Worm (Caenorhabditis elegans) whole organism, L3 larva: ENCODE results near the gene F56D2.2.

Experiments
- R02D3.7 ChIP-seq: fragments of 150-350 bp; optimal IDR thresholded peaks from 2 replicates; lab custom pipeline; 2014; ENCODE audit warnings: missing biosample characterization, missing genetic modification characterization
- ZK546.5 ChIP-seq: sonication (generic microtip); optimal IDR thresholded peaks from 2 replicates; lab custom pipeline; 2017; ENCODE audit warnings: missing biosample characterization, missing genetic modification characterization
- ama-1 ChIP-seq: fragments of 150-350 bp; optimal IDR thresholded peaks from 2 replicates; lab custom pipeline; 2018
- ceh-16 ChIP-seq: sonication (generic microtip); optimal IDR thresholded peaks from 2 replicates; lab custom pipeline; 2017; ENCODE audit warnings: missing biosample characterization, missing genetic modification characterization
- ceh-28 ChIP-seq: fragments of 150-350 bp; optimal IDR thresholded peaks from 2 replicates; lab custom pipeline; 2014; ENCODE audit warnings: missing biosample characterization, missing genetic modification reagents, missing genetic modification characterization
- ceh-82 ChIP-seq: fragments of 150-350 bp; optimal IDR thresholded peaks from 2 replicates; lab custom pipeline; 2014; ENCODE audit warnings: missing biosample characterization, missing genetic modification characterization
- ceh-9 ChIP-seq: sonication (generic microtip); optimal IDR thresholded peaks from 2 replicates; lab custom pipeline; 2018; ENCODE audit warnings: missing biosample characterization, missing genetic modification characterization
- daf-12 ChIP-seq: fragments of 150-350 bp; optimal IDR thresholded peaks from 2 replicates; lab custom pipeline; 2014; ENCODE audit warnings: missing biosample characterization, missing genetic modification reagents, missing genetic modification characterization
- egl-27 ChIP-seq: sonication (generic microtip); optimal IDR thresholded peaks from 4 replicates; lab custom pipeline; 2017; ENCODE audit warnings: missing biosample characterization, missing genetic modification reagents, missing genetic modification characterization
- egl-5 ChIP-seq: fragments of 150-350 bp; optimal IDR thresholded peaks from 2 replicates; lab custom pipeline; 2017; ENCODE audit warnings: missing biosample characterization, missing genetic modification reagents, missing genetic modification characterization, inconsistent platforms
- elt-1 ChIP-seq: fragments of 150-350 bp; optimal IDR thresholded peaks from 2 replicates; lab custom pipeline; 2014; ENCODE audit warnings: missing biosample characterization, missing genetic modification characterization
- eor-1 ChIP-seq, 2 experiments: fragments of 150-350 bp; optimal IDR thresholded peaks; 2 replicates each; lab custom pipeline; 2014 to 2018; ENCODE audit warnings: missing biosample characterization in 2 of 2, missing genetic modification characterization in 2 of 2
- fkh-10 ChIP-seq: sonication (generic microtip); optimal IDR thresholded peaks from 2 replicates; lab custom pipeline; 2017; ENCODE audit warnings: missing biosample characterization, missing genetic modification reagents, missing genetic modification characterization
- fkh-2 ChIP-seq: fragments of 150-350 bp; optimal IDR thresholded peaks from 2 replicates; lab custom pipeline; 2014; ENCODE audit warnings: missing biosample characterization, missing genetic modification reagents, missing genetic modification characterization
- fos-1 ChIP-seq: fragments of 150-350 bp; optimal IDR thresholded peaks from 2 replicates; lab custom pipeline; 2014; ENCODE audit warnings: missing biosample characterization, missing genetic modification characterization
- hmg-11 ChIP-seq: sonication (generic microtip); optimal IDR thresholded peaks from 2 replicates; lab custom pipeline; 2016; ENCODE audit warnings: missing genetic modification characterization, missing compliant biosample characterization
- jun-1 ChIP-seq: fragments of 150-350 bp; optimal IDR thresholded peaks from 2 replicates; lab custom pipeline; 2014; ENCODE audit warnings: missing biosample characterization, missing genetic modification reagents, missing genetic modification characterization
- lin-15B ChIP-seq: fragments of 150-350 bp; optimal IDR thresholded peaks from 2 replicates; lab custom pipeline; 2014; ENCODE audit warnings: missing biosample characterization, missing genetic modification characterization
- lin-39 ChIP-seq: fragments of 150-350 bp; optimal IDR thresholded peaks from 2 replicates; lab custom pipeline; 2018; ENCODE audit warnings: missing biosample characterization, missing genetic modification reagents, missing genetic modification characterization
- lsy-12 ChIP-seq: sonication (generic microtip); optimal IDR thresholded peaks from 2 replicates; lab custom pipeline; 2016; ENCODE audit warnings: mild to moderate bottlenecking, missing genetic modification characterization, missing compliant biosample characterization
- nfya-1 ChIP-seq: sonication (generic microtip); optimal IDR thresholded peaks from 2 replicates; lab custom pipeline; 2017; ENCODE audit warnings: missing genetic modification characterization, mild to moderate bottlenecking, missing compliant biosample characterization, antibody characterized with exemption, moderate library complexity; ENCODE audit not compliant: insufficient read depth
- nhr-23 ChIP-seq: fragments of 150-350 bp; optimal IDR thresholded peaks from 2 replicates; lab custom pipeline; 2014; ENCODE audit warnings: missing biosample characterization, missing genetic modification reagents, missing genetic modification characterization
- nhr-237 ChIP-seq: fragments of 150-350 bp; optimal IDR thresholded peaks from 2 replicates; lab custom pipeline; 2014; ENCODE audit warnings: missing biosample characterization, missing genetic modification characterization
- nhr-25 ChIP-seq: sonication (generic microtip); optimal IDR thresholded peaks from 2 replicates; lab custom pipeline; 2017; ENCODE audit warnings: missing biosample characterization, missing genetic modification characterization
- nhr-28 ChIP-seq: fragments of 150-350 bp; optimal IDR thresholded peaks from 2 replicates; lab custom pipeline; 2014; ENCODE audit warnings: missing biosample characterization, missing genetic modification characterization
- nhr-43 ChIP-seq: sonication (generic microtip); optimal IDR thresholded peaks from 2 replicates; lab custom pipeline; 2016; ENCODE audit warnings: mild to moderate bottlenecking, missing genetic modification characterization, missing compliant biosample characterization; ENCODE audit not compliant: poor library complexity, severe bottlenecking
- nhr-67 ChIP-seq: fragments of 150-350 bp; optimal IDR thresholded peaks from 2 replicates; lab custom pipeline; 2014; ENCODE audit warnings: missing biosample characterization, missing genetic modification characterization
- nhr-77 ChIP-seq: fragments of 150-350 bp; optimal IDR thresholded peaks from 2 replicates; lab custom pipeline; 2014; ENCODE audit warnings: missing biosample characterization, missing genetic modification characterization
- pha-4 ChIP-seq: fragments of 150-350 bp; optimal IDR thresholded peaks from 2 replicates; lab custom pipeline; 2014; ENCODE audit warnings: missing biosample characterization, missing genetic modification reagents, missing genetic modification characterization
- pqm-1 ChIP-seq: fragments of 150-350 bp; optimal IDR thresholded peaks from 2 replicates; lab custom pipeline; 2017; ENCODE audit warnings: missing biosample characterization, missing genetic modification characterization, inconsistent platforms
- skn-1 ChIP-seq: fragments of 150-350 bp; optimal IDR thresholded peaks from 2 replicates; lab custom pipeline; 2014; ENCODE audit warnings: missing biosample characterization, missing genetic modification characterization
- snpc-4 ChIP-seq: fragments of 150-350 bp; optimal IDR thresholded peaks from 2 replicates; lab custom pipeline; 2014; ENCODE audit warnings: missing biosample characterization, missing genetic modification characterization
- unc-39 ChIP-seq: sonication (generic microtip); optimal IDR thresholded peaks from 4 replicates; lab custom pipeline; 2017; ENCODE audit warnings: missing biosample characterization, missing genetic modification characterization
- unc-62 ChIP-seq: fragments of 150-350 bp; sonication (generic microtip); optimal IDR thresholded peaks from 4 replicates; lab custom pipeline; 2014; ENCODE audit warnings: missing biosample characterization, missing genetic modification reagents, missing genetic modification characterization
- zag-1 ChIP-seq: fragments of 150-350 bp; optimal IDR thresholded peaks from 2 replicates; lab custom pipeline; 2014; ENCODE audit warnings: missing biosample characterization, missing genetic modification characterization
- ztf-4 ChIP-seq: fragments of 150-350 bp; optimal IDR thresholded peaks from 2 replicates; lab custom pipeline; 2014; ENCODE audit warnings: missing biosample characterization, missing genetic modification characterization

Gene F56D2.2

DNA sequence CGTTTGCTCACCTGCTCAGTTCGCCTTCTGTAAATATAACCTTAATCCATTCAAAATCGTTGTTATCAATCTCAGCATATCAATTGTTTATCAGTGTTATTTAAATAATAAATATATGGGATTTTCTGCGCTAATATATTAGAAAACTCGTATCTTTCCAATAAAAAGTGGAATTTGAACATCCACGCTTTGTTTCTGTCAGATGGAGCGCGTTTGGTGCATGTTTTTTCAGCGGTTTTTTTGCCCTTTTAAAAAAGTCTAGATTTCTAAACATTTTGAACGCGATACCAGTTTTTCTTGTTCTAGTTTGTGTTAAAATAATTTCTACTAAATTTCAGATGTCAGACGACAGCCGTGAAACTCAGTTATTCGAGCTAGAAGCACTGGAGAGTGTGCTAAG, at the start of gene F56D2.2:
TSS of gene F56D2.2 (plus strand) at position 339 of the 400 bp plus-strand sequence.
- TF ChIP-seq hmg-11 (tag; lab: Kevin White, UChicago), result no peak
- TF ChIP-seq lsy-12 (tag; lab: Kevin White, UChicago), result no peak
- peak; percentile 39 for TF ChIP-seq lin-15B
- no peak for TF ChIP-seq ceh-82 (tag; lab: Kevin White, UChicago)
- no peak for TF ChIP-seq zag-1
- TF ChIP-seq unc-62 (GFP tag; lab: Kevin White, UChicago), result no peak
- TF ChIP-seq nhr-237, result no peak
- no peak for TF ChIP-seq fkh-10
- TF ChIP-seq ztf-4 (tag; lab: Kevin White, UChicago), result no peak
- no peak for TF ChIP-seq daf-12 (tag; lab: Kevin White, UChicago)
- TF ChIP-seq pqm-1 (tag; lab: Kevin White, UChicago), result no peak
- peak; percentile 54 for TF ChIP-seq pha-4 (tag; lab: Kevin White, UChicago)
- TF ChIP-seq nhr-25 (tag; lab: Kevin White, UChicago), result no peak

DNA sequence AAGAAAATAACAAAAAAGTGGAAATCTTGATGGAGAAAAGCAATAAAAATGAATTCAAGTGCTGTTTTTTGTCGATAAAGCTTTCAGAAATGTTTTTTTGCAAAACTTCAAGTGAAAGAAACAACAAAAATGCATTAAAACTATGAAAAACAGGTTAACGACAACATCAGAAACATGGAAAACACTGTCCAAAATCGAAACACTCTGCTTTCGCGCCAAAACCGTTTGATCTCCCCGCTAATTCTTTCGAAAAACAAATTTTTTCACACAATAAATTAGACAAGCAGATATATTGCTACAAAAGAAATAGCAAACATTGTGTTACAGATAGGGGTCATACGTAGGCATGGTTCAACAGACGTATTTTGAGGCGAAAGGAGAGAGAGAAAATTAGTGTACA, 45.3 kb upstream of the F56D2.2 start:
- TF ChIP-seq nhr-25 (tag; lab: Kevin White, UChicago) (peak; percentile 37), hmg-11 (tag; lab: Kevin White, UChicago) (peak; percentile 26), ceh-16 (tag; lab: Kevin White, UChicago) (no peak)
- TF ChIP-seq, all 47 proteins: peak for 2

- no peak for TF ChIP-seq ceh-28 (tag; lab: Kevin White, UChicago)
- TF ChIP-seq nhr-77 (tag; lab: Kevin White, UChicago), result no peak
- no peak for TF ChIP-seq nfya-1 (tag; lab: Kevin White, UChicago)
- TF ChIP-seq snpc-4 (tag; lab: Kevin White, UChicago), result no peak
- TF ChIP-seq fkh-2 (tag; lab: Kevin White, UChicago), result no peak
- TF ChIP-seq ama-1 (lab: Kevin White, UChicago), result no peak
- no peak for TF ChIP-seq nhr-43 (tag; lab: Kevin White, UChicago)
- TF ChIP-seq R02D3.7 (tag; lab: Kevin White, UChicago), result no peak
- no peak for TF ChIP-seq fos-1
These were observed 44.0 kb upstream of the F56D2.2 start, which contains the start of gene D1044.6 for ce11 chrIII:5543050-5543449. D1044.6 (minus strand) TSS chrIII:5543177.

DNA sequence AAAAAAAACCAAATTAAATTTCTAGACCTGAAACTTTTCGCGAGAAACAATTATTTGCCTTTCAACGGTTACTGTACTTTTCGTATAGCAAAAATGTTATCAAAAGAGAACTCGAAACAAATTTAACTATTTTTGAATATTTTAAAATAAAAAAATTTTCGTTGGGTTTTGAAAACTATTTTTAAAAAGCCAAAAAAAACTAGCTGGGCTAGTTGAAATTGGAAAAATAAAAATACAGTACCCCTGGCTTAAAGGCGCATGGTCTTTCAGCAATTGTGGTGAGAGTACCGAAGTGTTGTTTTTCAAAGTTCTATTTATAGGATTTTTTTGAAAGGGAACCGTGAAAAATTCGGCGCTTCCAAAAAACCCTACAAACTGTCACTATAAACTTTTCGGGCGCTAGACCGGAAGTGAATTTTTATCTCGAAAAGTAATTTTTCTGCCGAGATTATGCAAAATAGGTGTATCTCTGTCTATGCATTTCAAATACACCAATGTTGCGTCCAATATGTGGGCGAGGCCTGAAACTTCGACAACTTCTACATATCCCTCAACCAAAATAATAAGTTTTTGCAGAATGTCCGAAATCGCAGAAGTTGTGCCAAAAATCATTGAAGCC, 43.2 kb upstream of the F56D2.2 start, which contains the start of gene D1044.1:
TSS of gene D1044.1 (plus strand) at position 569 of the 619 bp plus-strand sequence.
- no peak for TF ChIP-seq ceh-28 (tag; lab: Kevin White, UChicago)
- TF ChIP-seq egl-27, result no peak
- no peak for TF ChIP-seq nhr-67
- no peak for TF ChIP-seq egl-5 (tag; lab: Kevin White, UChicago)
- no peak for TF ChIP-seq ZK546.5
- TF ChIP-seq ceh-16 (tag; lab: Kevin White, UChicago), result no peak
- no peak for TF ChIP-seq ceh-9 (tag; lab: Kevin White, UChicago)
- no peak for TF ChIP-seq jun-1 (tag; lab: Kevin White, UChicago)
- no peak for TF ChIP-seq eor-1 (tag; optimal IDR thresholded peaks at IDR 0.05; lab: Kevin White, UChicago)
- no peak for TF ChIP-seq nhr-23 (tag; lab: Kevin White, UChicago)
- TF ChIP-seq zag-1, result no peak
- no peak for TF ChIP-seq ceh-82 (tag; lab: Kevin White, UChicago)
- TF ChIP-seq elt-1, result no peak
- TF ChIP-seq nhr-237, result no peak
- TF ChIP-seq pqm-1 (tag; lab: Kevin White, UChicago), result no peak
- no peak for TF ChIP-seq nhr-28 (tag; lab: Kevin White, UChicago)
- TF ChIP-seq unc-39 (tag; lab: Kevin White, UChicago), result no peak
- TF ChIP-seq skn-1 (tag; lab: Kevin White, UChicago), result no peak
- no peak for TF ChIP-seq lsy-12 (tag; lab: Kevin White, UChicago)
- no peak for TF ChIP-seq lin-39
- TF ChIP-seq, all 47 proteins: peak for 0
